Fruit fly (Drosophila melanogaster) whole organism, prepupa: ENCODE data around the gene MED19.

Experiments
- CG6808 ChIP-seq: fragments of 200-800 bp; sonication (Bioruptor generic); optimal IDR thresholded peaks from 3 replicates; lab custom pipeline; 2017; ENCODE audit warnings: missing biosample characterization, missing genetic modification characterization, mild to moderate bottlenecking, moderate library complexity, missing genetic modification reagents
- CG8119 ChIP-seq: fragments of 200-800 bp; sonication (Bioruptor generic); IDR thresholded peaks from 3 replicates; pipeline ENCODE4 v1.3.6; 2022; ENCODE audit warnings: missing biosample characterization, missing genetic modification characterization
- Eip78C ChIP-seq: fragments of 200-800 bp; sonication (Bioruptor generic); peaks from one replicate; lab custom pipeline; 2016; ENCODE audit warnings: missing biosample characterization, missing genetic modification characterization
- Sox15 ChIP-seq: fragments of 200-800 bp; sonication (Bioruptor generic); optimal IDR thresholded peaks from 3 replicates; lab custom pipeline; 2016; ENCODE audit warnings: missing biosample characterization, missing genetic modification characterization
- salr ChIP-seq, 2 experiments: fragments of 200-800 bp; sonication (Bioruptor generic); optimal IDR thresholded peaks; 3 replicates each; lab custom pipeline; 2016 to 2018; ENCODE audit warnings: missing biosample characterization in 2 of 2, missing genetic modification characterization in 2 of 2, mild to moderate bottlenecking in 1 of 2
- ss ChIP-seq, 2 experiments: fragments of 200-800 bp; sonication (Bioruptor generic); optimal IDR thresholded peaks; 2 replicates in 1 of 2; 3 replicates in 1 of 2; lab custom pipeline; 2017 to 2018; ENCODE audit warnings: mild to moderate bottlenecking in 2 of 2, missing biosample characterization in 2 of 2, missing genetic modification characterization in 2 of 2, moderate library complexity in 1 of 2
- topi ChIP-seq: fragments of 200-800 bp; sonication (Bioruptor generic); optimal IDR thresholded peaks from 3 replicates; lab custom pipeline; 2016; ENCODE audit warnings: missing biosample characterization, missing genetic modification characterization

DNA sequence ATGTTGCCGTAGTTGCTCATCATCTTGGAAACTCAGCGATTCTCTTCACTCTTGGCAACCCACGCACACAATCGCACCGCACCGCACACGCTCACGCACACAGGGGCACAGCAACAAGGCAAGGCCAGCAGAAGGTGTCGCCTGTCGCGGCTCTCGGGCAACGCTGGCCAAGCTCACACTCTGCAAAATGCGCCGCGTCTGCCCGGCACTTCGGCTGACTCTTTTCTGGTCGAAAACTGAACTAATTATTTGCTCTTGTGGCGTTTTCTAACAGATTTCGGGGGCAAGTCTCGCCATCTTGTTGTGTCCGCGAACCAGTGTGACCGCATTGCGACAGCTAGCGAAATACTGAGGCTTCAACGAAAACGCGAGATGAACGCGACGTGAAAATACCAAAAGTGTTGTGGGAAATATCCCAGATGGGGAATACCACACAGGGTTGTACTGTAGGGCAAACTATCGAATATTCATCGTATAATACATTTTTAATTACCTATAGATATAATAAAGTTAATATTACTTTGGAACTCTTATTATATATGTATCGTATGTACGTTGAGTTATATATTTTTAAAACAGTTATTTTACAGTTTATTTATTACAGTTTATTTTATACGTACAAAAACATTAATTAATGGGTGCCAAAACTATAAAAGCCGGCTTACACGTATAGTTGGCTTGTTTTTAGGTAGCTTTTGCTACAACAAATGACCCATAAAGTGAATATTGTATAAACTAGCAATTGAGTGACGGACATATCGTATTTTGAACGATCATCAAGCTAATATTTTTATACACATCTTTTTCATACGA, at the start of gene MED19, which contains the start of gene CG7430:
- TF ChIP-seq CG8119 (GFP tag; lab: Robert Waterston, UW) (peak; percentile 33; the same call in 1 of the 3 replicates), ss (GFP tag; optimal IDR thresholded peaks at IDR 0.05; lab: Kevin White, UChicago) (peak in 1 of 2 experiments; percentile 64), Eip78C (GFP tag; lab: Kevin White, UChicago) (peak; percentile 56), Sox15 (GFP tag; lab: Kevin White, UChicago) (no peak), topi (GFP tag; lab: Kevin White, UChicago) (no peak), salr (GFP tag; optimal IDR thresholded peaks at IDR 0.05; lab: Kevin White, UChicago) (no peak), CG6808 (GFP tag; lab: Kevin White, UChicago) (no peak)
